Fruit fly (Drosophila melanogaster) whole organism, embryonic: ENCODE measurements around the gene CG12945.

Experiments
- CG1024 ChIP-seq: fragments of 200-800 bp; sonication (Bioruptor generic); IDR thresholded peaks from 2 replicates; pipeline ENCODE4 v1.3.6; 2022; ENCODE audit warnings: missing biosample characterization, missing genetic modification characterization
- CG11695 ChIP-seq: fragments of 200-800 bp; sonication (Bioruptor generic); IDR thresholded peaks from 3 replicates; pipeline ENCODE4 v1.3.6; 2022; ENCODE audit warnings: missing biosample characterization, missing genetic modification characterization
- CG12071 ChIP-seq: fragments of 200-800 bp; sonication (Bioruptor generic); optimal IDR thresholded peaks from 3 replicates; lab custom pipeline; 2018; ENCODE audit warnings: missing biosample characterization, mild to moderate bottlenecking, missing genetic modification characterization
- CG12219 ChIP-seq: fragments of 200-800 bp; sonication (Bioruptor generic); optimal IDR thresholded peaks from 3 replicates; lab custom pipeline; 2018; ENCODE audit warnings: missing biosample characterization, mild to moderate bottlenecking, missing genetic modification characterization
- CG12744 ChIP-seq: fragments of 200-800 bp; sonication (Bioruptor generic); optimal IDR thresholded peaks from 2 replicates; lab custom pipeline; 2016; ENCODE audit warnings: missing biosample characterization, missing genetic modification characterization
- CG17186 ChIP-seq: fragments of 200-800 bp; sonication (Bioruptor generic); optimal IDR thresholded peaks from 3 replicates; lab custom pipeline; 2017; ENCODE audit warnings: missing biosample characterization, missing genetic modification reagents, missing genetic modification characterization
- CG18262 ChIP-seq: fragments of 200-800 bp; optimal IDR thresholded peaks from 3 replicates; lab custom pipeline; 2019; ENCODE audit warnings: missing biosample characterization, mild to moderate bottlenecking, missing genetic modification characterization, moderate library complexity
- CG2129 ChIP-seq: fragments of 200-800 bp; sonication (Bioruptor generic); IDR thresholded peaks from 2 replicates; pipeline ENCODE4 v1.3.6; 2022; ENCODE audit warnings: missing biosample characterization, missing genetic modification characterization; ENCODE audit not compliant: partially characterized antibody
- CG2889 ChIP-seq: fragments of 200-800 bp; sonication (Bioruptor generic); IDR thresholded peaks from 3 replicates; pipeline ENCODE4 v1.3.6; 2022; ENCODE audit warnings: missing biosample characterization, missing genetic modification characterization
- CG3163 ChIP-seq: fragments of 200-800 bp; sonication (Bioruptor generic); optimal IDR thresholded peaks from 3 replicates; lab custom pipeline; 2016; ENCODE audit warnings: missing biosample characterization, missing genetic modification characterization
- CG32767 ChIP-seq: fragments of 200-800 bp; sonication (Bioruptor generic); IDR thresholded peaks from 2 replicates; pipeline ENCODE4 v1.3.6; 2022; ENCODE audit warnings: missing biosample characterization, missing genetic modification characterization
- CG33213 ChIP-seq: fragments of 200-800 bp; sonication (Bioruptor generic); optimal IDR thresholded peaks from 3 replicates; lab custom pipeline; 2016; ENCODE audit warnings: missing biosample characterization, missing genetic modification characterization
- CG33557 ChIP-seq: fragments of 200-800 bp; sonication (Bioruptor generic); optimal IDR thresholded peaks from 2 replicates; lab custom pipeline; 2019; ENCODE audit warnings: missing biosample characterization, mild to moderate bottlenecking, missing genetic modification characterization, moderate library complexity
- CG3407 ChIP-seq: fragments of 200-800 bp; sonication (Bioruptor generic); optimal IDR thresholded peaks from 2 replicates; lab custom pipeline; 2018; ENCODE audit warnings: missing biosample characterization, mild to moderate bottlenecking, missing genetic modification characterization
- CG4360 ChIP-seq: fragments of 200-800 bp; sonication (Bioruptor generic); IDR thresholded peaks from 2 replicates; pipeline ENCODE4 v1.3.6; 2022; ENCODE audit warnings: missing biosample characterization, missing genetic modification characterization
- CG4424 ChIP-seq: fragments of 200-800 bp; sonication (Bioruptor generic); optimal IDR thresholded peaks from 3 replicates; lab custom pipeline; 2016; ENCODE audit warnings: missing biosample characterization, missing genetic modification characterization
- CG4617 ChIP-seq: fragments of 200-800 bp; sonication (Bioruptor generic); optimal IDR thresholded peaks from 3 replicates; lab custom pipeline; 2016; ENCODE audit warnings: missing biosample characterization, missing genetic modification characterization, borderline replicate concordance
- CG6272 ChIP-seq: fragments of 200-800 bp; sonication (Bioruptor generic); IDR thresholded peaks from 2 replicates; pipeline ENCODE4 v1.3.6; 2022; ENCODE audit warnings: missing biosample characterization, missing genetic modification characterization
- CG6654 ChIP-seq: fragments of 200-800 bp; sonication (Bioruptor generic); optimal IDR thresholded peaks from 2 replicates; lab custom pipeline; 2017; ENCODE audit warnings: missing biosample characterization, mild to moderate bottlenecking, missing genetic modification characterization
- Camta ChIP-seq: fragments of 200-800 bp; sonication (Bioruptor generic); optimal IDR thresholded peaks from 2 replicates; lab custom pipeline; 2016; ENCODE audit warnings: missing biosample characterization, missing genetic modification characterization
- Drgx ChIP-seq: fragments of 200-800 bp; sonication (Bioruptor generic); IDR thresholded peaks from 2 replicates; pipeline ENCODE4 v1.3.6; 2022; ENCODE audit warnings: missing biosample characterization, missing genetic modification characterization
- Max ChIP-seq: fragments of 200-800 bp; sonication (Bioruptor generic); optimal IDR thresholded peaks from 2 replicates; lab custom pipeline; 2016; ENCODE audit warnings: missing biosample characterization, mild to moderate bottlenecking, missing genetic modification characterization
- Scr ChIP-seq: fragments of 200-800 bp; sonication (Bioruptor generic); IDR thresholded peaks from 2 replicates; pipeline ENCODE4 v1.3.6; 2022; ENCODE audit warnings: missing biosample characterization, missing genetic modification characterization; ENCODE audit not compliant: partially characterized antibody
- Side ChIP-seq: fragments of 200-800 bp; sonication (Bioruptor generic); optimal IDR thresholded peaks from 2 replicates; lab custom pipeline; 2016; ENCODE audit warnings: missing biosample characterization, missing genetic modification characterization
- Stat92E ChIP-seq, 3 experiments: fragments of >200 bp in 2 of 3; fragments of 200-800 bp in 1 of 3; sonication (Bioruptor generic) in 1 of 3; optimal IDR thresholded peaks; 2 replicates each; lab custom pipeline; 2017 to 2019; ENCODE audit warnings: missing biosample characterization in 3 of 3, missing genetic modification characterization in 3 of 3, mild to moderate bottlenecking in 1 of 3, moderate library complexity in 1 of 3
- ac ChIP-seq: fragments of 200-800 bp; sonication (Bioruptor generic); optimal IDR thresholded peaks from 3 replicates; lab custom pipeline; 2017; ENCODE audit warnings: missing biosample characterization, mild to moderate bottlenecking, missing genetic modification characterization
- aop ChIP-seq: fragments of 200-800 bp; sonication (Bioruptor generic); IDR thresholded peaks from 2 replicates; pipeline ENCODE4 v1.3.6; 2022; ENCODE audit warnings: missing biosample characterization, missing genetic modification characterization
- bsh ChIP-seq, 2 experiments: fragments of 200-800 bp; sonication (Bioruptor generic); optimal IDR thresholded peaks; 2 replicates each; lab custom pipeline; 2017 to 2018; ENCODE audit warnings: mild to moderate bottlenecking in 2 of 2, missing biosample characterization in 2 of 2, missing genetic modification characterization in 2 of 2, moderate library complexity in 1 of 2
- dm ChIP-seq: fragments of 200-800 bp; sonication (Bioruptor generic); optimal IDR thresholded peaks from 3 replicates; lab custom pipeline; 2016; ENCODE audit warnings: missing biosample characterization, missing genetic modification characterization
- fru ChIP-seq: fragments of >200 bp; optimal IDR thresholded peaks from 2 replicates; lab custom pipeline; 2017
- grau ChIP-seq: fragments of 200-800 bp; optimal IDR thresholded peaks from 3 replicates; lab custom pipeline; 2019; ENCODE audit warnings: missing biosample characterization, mild to moderate bottlenecking, missing genetic modification characterization, moderate library complexity
- hth ChIP-seq: fragments of >200 bp; optimal IDR thresholded peaks from 2 replicates; lab custom pipeline; 2017; ENCODE audit warnings: inconsistent platforms
- jing ChIP-seq: fragments of 200-800 bp; sonication (Bioruptor generic); optimal IDR thresholded peaks from 2 replicates; lab custom pipeline; 2018; ENCODE audit warnings: missing biosample characterization, mild to moderate bottlenecking, missing genetic modification characterization
- knrl ChIP-seq: fragments of 200-800 bp; sonication (Bioruptor generic); IDR thresholded peaks from 3 replicates; pipeline ENCODE4 v1.3.6; 2022; ENCODE audit warnings: missing biosample characterization, missing genetic modification characterization; ENCODE audit not compliant: partially characterized antibody
- nau ChIP-seq: fragments of 200-800 bp; sonication (Bioruptor generic); optimal IDR thresholded peaks from 3 replicates; lab custom pipeline; 2017; ENCODE audit warnings: missing biosample characterization, mild to moderate bottlenecking, missing genetic modification characterization, missing genetic modification reagents
- nerfin-2 ChIP-seq: fragments of 200-800 bp; sonication (Bioruptor generic); IDR thresholded peaks from 2 replicates; pipeline ENCODE4 v1.3.6; 2022; ENCODE audit warnings: missing biosample characterization, missing genetic modification characterization; ENCODE audit not compliant: partially characterized antibody
- nmo ChIP-seq: fragments of 200-800 bp; sonication (Bioruptor generic); optimal IDR thresholded peaks from 2 replicates; lab custom pipeline; 2018; ENCODE audit warnings: missing biosample characterization, mild to moderate bottlenecking, missing genetic modification characterization, moderate library complexity
- prd ChIP-seq, 3 experiments: fragments of >200 bp in 2 of 3; fragments of 200-800 bp in 1 of 3; sonication (Bioruptor generic) in 1 of 3; optimal IDR thresholded peaks in 2 of 3; IDR thresholded peaks in 1 of 3; 2 replicates in 2 of 3; 3 replicates in 1 of 3; pipeline versions ENCODE4 v1.3.6 to Lab custom; 2017 to 2022; ENCODE audit warnings: missing biosample characterization in 1 of 3, missing genetic modification characterization in 1 of 3
- run ChIP-seq: fragments of 200-800 bp; sonication (Bioruptor generic); optimal IDR thresholded peaks from 3 replicates; lab custom pipeline; 2018; ENCODE audit warnings: missing biosample characterization, mild to moderate bottlenecking, missing genetic modification characterization
- shn ChIP-seq: fragments of 200-800 bp; sonication (Bioruptor generic); optimal IDR thresholded peaks from 3 replicates; lab custom pipeline; 2016; ENCODE audit warnings: missing biosample characterization, missing genetic modification characterization
- sr ChIP-seq: fragments of 200-800 bp; sonication (Bioruptor generic); IDR thresholded peaks from 3 replicates; pipeline ENCODE4 v1.3.6; 2022; ENCODE audit warnings: missing biosample characterization, missing genetic modification characterization
- stc ChIP-seq: fragments of 200-800 bp; sonication (Bioruptor generic); IDR thresholded peaks from 2 replicates; pipeline ENCODE4 v1.3.6; 2022; ENCODE audit warnings: missing biosample characterization, missing genetic modification characterization
- tll ChIP-seq, 2 experiments: fragments of 200-800 bp in 1 of 2; fragments of >200 bp in 1 of 2; sonication (Bioruptor generic) in 1 of 2; optimal IDR thresholded peaks; 2 replicates each; lab custom pipeline; 2017 to 2019; ENCODE audit warnings: missing biosample characterization in 2 of 2, missing genetic modification characterization in 2 of 2, mild to moderate bottlenecking in 1 of 2, moderate library complexity in 1 of 2
- tup ChIP-seq: fragments of 200-800 bp; sonication (Bioruptor generic); optimal IDR thresholded peaks from 2 replicates; lab custom pipeline; 2016; ENCODE audit warnings: missing biosample characterization, mild to moderate bottlenecking, missing genetic modification characterization, moderate library complexity
- vvl ChIP-seq: fragments of 200-800 bp; sonication (Bioruptor generic); IDR thresholded peaks from 2 replicates; pipeline ENCODE4 v1.3.6; 2022; ENCODE audit warnings: missing biosample characterization, missing genetic modification characterization
- wek ChIP-seq: fragments of 200-800 bp; sonication (Bioruptor generic); optimal IDR thresholded peaks from 3 replicates; lab custom pipeline; 2018; ENCODE audit warnings: missing biosample characterization, mild to moderate bottlenecking, missing genetic modification characterization, moderate library complexity
- zfh1 ChIP-seq: fragments of 200-800 bp; sonication (Bioruptor generic); IDR thresholded peaks from 3 replicates; pipeline ENCODE4 v1.3.6; 2022; ENCODE audit warnings: missing biosample characterization, missing genetic modification characterization
- zfh2 ChIP-seq: fragments of 200-800 bp; sonication (Bioruptor generic); optimal IDR thresholded peaks from 2 replicates; lab custom pipeline; 2016; ENCODE audit warnings: missing biosample characterization, missing genetic modification characterization

Gene CG12945

DNA sequence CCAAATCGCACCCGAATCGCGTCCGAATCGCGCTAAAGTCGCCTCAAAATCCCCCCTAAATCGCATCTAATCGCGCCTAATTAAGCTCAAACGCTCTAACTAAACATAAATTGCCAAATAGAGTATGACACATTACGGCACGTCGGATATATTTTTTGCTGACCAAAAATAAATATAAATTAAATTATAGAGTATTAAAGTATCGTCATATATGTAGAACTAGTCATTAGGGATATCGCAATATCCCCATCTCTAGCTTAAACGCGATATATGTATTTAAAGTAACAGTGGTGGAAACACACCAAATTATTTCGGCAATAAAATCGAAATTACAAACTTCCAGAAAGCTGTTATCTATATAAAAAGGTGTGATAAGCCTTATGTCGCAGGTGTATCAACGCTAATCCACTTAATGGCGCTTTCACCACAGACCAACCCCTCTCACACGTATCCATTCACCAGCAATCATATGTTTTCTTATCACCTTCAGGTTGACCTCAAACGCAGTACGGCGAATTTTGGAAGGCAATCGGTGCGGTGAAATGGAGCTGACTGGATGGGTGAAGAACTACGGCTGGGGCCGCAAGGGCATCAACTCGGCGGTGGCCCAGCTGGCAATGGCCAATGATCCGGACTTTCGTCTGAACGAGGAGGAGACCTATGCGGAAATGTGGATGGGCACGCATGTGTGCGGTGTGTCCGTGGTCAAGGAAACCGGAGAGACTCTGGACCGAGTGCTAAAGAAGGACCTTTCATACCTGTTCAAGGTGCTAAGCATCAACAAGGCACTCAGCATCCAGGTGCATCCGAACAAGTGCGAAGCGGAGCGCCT lies 31.4 kb downstream of the CG12945 start, which contains the start of gene Mpi (continued):
- TF ChIP-seq CG17186 (GFP tag; lab: Kevin White, UChicago) (no peak), Side (GFP tag; lab: Kevin White, UChicago) (no peak), vvl (GFP tag; lab: Robert Waterston, UW) (peak; percentile 53), stc (GFP tag; lab: Robert Waterston, UW) (no peak), CG33557 (GFP tag; lab: Kevin White, UChicago) (no peak), run (tag; lab: Kevin White, UChicago) (no peak), Camta (GFP tag; lab: Kevin White, UChicago) (no peak), nerfin-2 (GFP tag; lab: Robert Waterston, UW) (peak; percentile 31; the same call in 1 of the 2 replicates), CG3407 (GFP tag; lab: Kevin White, UChicago) (no peak), CG12071 (GFP tag; lab: Kevin White, UChicago) (no peak), sr (GFP tag; lab: Robert Waterston, UW) (0 out of 3 replicates have a peak, but pooled peaks have one; percentile 7), CG4360 (no peak), CG6654 (GFP tag; lab: Kevin White, UChicago) (no peak), nmo (GFP tag; lab: Kevin White, UChicago) (peak; percentile 49), CG4617 (GFP tag; lab: Kevin White, UChicago) (peak; percentile 63), CG4424 (GFP tag; lab: Kevin White, UChicago) (peak; percentile 27), Stat92E (GFP tag; optimal IDR thresholded peaks at IDR 0.05; lab: Kevin White, UChicago) (peak in 1 of 3 experiments; percentile 49), jing (GFP tag; lab: Kevin White, UChicago) (no peak), CG12219 (peak; percentile 11), shn (GFP tag; lab: Kevin White, UChicago) (no peak), CG1024 (no peak), CG11695 (GFP tag; lab: Robert Waterston, UW) (no peak), Max (peak; percentile 70), bsh (GFP tag; optimal IDR thresholded peaks at IDR 0.05; lab: Kevin White, UChicago) (peak in 1 of 2 experiments; percentile 42), nau (GFP tag; lab: Kevin White, UChicago) (no peak), CG18262 (tag; lab: Kevin White, UChicago) (no peak), wek (peak; percentile 12), ac (GFP tag; lab: Kevin White, UChicago) (no peak), CG2889 (no peak), CG32767 (GFP tag; lab: Robert Waterston, UW) (no peak), knrl (GFP tag; lab: Robert Waterston, UW) (peak; percentile 49; the same call in 2 of the 3 replicates), tll (GFP tag; optimal IDR thresholded peaks at IDR 0.05; lab: Kevin White, UChicago) (no peak), CG3163 (no peak), Scr (GFP tag; lab: Robert Waterston, UW) (peak; percentile 66), fru (lab: Kevin White, UChicago) (no peak), CG33213 (no peak), grau (tag; lab: Kevin White, UChicago) (no peak), CG6272 (GFP tag; lab: Robert Waterston, UW) (no peak), hth (lab: Kevin White, UChicago) (no peak), tup (GFP tag; lab: Kevin White, UChicago) (no peak), CG2129 (GFP tag; lab: Robert Waterston, UW) (peak; percentile 45; the same call in 1 of the 2 replicates), Drgx (GFP tag; lab: Robert Waterston, UW) (no peak), dm (no peak), zfh1 (GFP tag; lab: Robert Waterston, UW) (peak; percentile 43; the same call in 1 of the 3 replicates), zfh2 (GFP tag; lab: Kevin White, UChicago) (no peak), prd (optimal IDR thresholded peaks at IDR 0.05; lab: Kevin White, UChicago) (no peak), prd (GFP tag; IDR thresholded peaks at IDR 0.05; lab: Robert Waterston, UW) (0 out of 3 replicates have a peak, but pooled peaks have one; percentile 15), aop (GFP tag; lab: Robert Waterston, UW) (no peak), CG12744 (GFP tag; lab: Kevin White, UChicago) (no peak)
